Worm (Caenorhabditis elegans): ENCODE results near the gene K07F5.8.
"Not testable (repeated sequence)": the region's sequence is repeated elsewhere in the genome, so short reads cannot be mapped to it uniquely, and the experiment has no call there.

ce11 chrIV:9894331-9894730 lies 44.8 kb upstream of the K07F5.8 start, which contains the start of gene msp-77:
- not testable (repeated sequence) for TF ChIP-seq nhr-12 (tag; optimal IDR thresholded peaks at IDR 0.05); snpc-4 (tag; optimal IDR thresholded peaks at IDR 0.05); ama-1 (optimal IDR thresholded peaks at IDR 0.05); ztf-4 (tag; optimal IDR thresholded peaks at IDR 0.05); fos-1 (tag; optimal IDR thresholded peaks at IDR 0.05)
